Fruit fly (Drosophila melanogaster) whole organism, embryonic: Measurements from ENCODE around the gene Bfc.

ENCODE experiments used
- Bgb ChIP-seq: fragments of 200-800 bp; sonication (Bioruptor generic); IDR thresholded peaks from 2 replicates; pipeline ENCODE4 v1.3.6; 2022; ENCODE audit warnings: missing biosample characterization, missing genetic modification characterization; ENCODE audit not compliant: partially characterized antibody
- CG10274 ChIP-seq: fragments of 200-800 bp; sonication (Bioruptor generic); optimal IDR thresholded peaks from 3 replicates; lab custom pipeline; 2017; ENCODE audit warnings: missing biosample characterization, mild to moderate bottlenecking, missing genetic modification characterization
- CG2129 ChIP-seq: fragments of 200-800 bp; sonication (Bioruptor generic); IDR thresholded peaks from 2 replicates; pipeline ENCODE4 v1.3.6; 2022; ENCODE audit warnings: missing biosample characterization, missing genetic modification characterization; ENCODE audit not compliant: partially characterized antibody
- CG4360 ChIP-seq: fragments of 200-800 bp; sonication (Bioruptor generic); IDR thresholded peaks from 2 replicates; pipeline ENCODE4 v1.3.6; 2022; ENCODE audit warnings: missing biosample characterization, missing genetic modification characterization
- CkIIα-i1 ChIP-seq: fragments of 200-800 bp; sonication (Bioruptor generic); IDR thresholded peaks from 2 replicates; pipeline ENCODE4 v1.3.6; 2022; ENCODE audit warnings: missing biosample characterization, missing genetic modification characterization
- Nf-YA ChIP-seq: fragments of 200-800 bp; sonication (Bioruptor generic); IDR thresholded peaks from 2 replicates; pipeline ENCODE4 v1.3.6; 2022; ENCODE audit warnings: missing biosample characterization, missing genetic modification characterization
- ara ChIP-seq: fragments of 200-800 bp; sonication (Bioruptor generic); IDR thresholded peaks from 2 replicates; pipeline ENCODE4 v1.3.6; 2022; ENCODE audit warnings: missing biosample characterization, missing genetic modification characterization
- ham ChIP-seq: fragments of 200-800 bp; sonication (Bioruptor generic); IDR thresholded peaks from 2 replicates; pipeline ENCODE4 v1.3.6; 2022; ENCODE audit warnings: missing biosample characterization, missing genetic modification characterization
- maf-S ChIP-seq: fragments of 200-800 bp; sonication (Bioruptor generic); optimal IDR thresholded peaks from 2 replicates; lab custom pipeline; 2016; ENCODE audit warnings: missing biosample characterization, missing genetic modification characterization
- pan ChIP-seq, 4 experiments: fragments of >200 bp in 3 of 4; fragments of 200-800 bp in 1 of 4; sonication (Bioruptor generic) in 1 of 4; optimal IDR thresholded peaks in 3 of 4; IDR thresholded peaks in 1 of 4; 2 replicates each; pipeline versions ENCODE4 v1.3.6 to Lab custom; 2017 to 2022; ENCODE audit warnings: missing biosample characterization in 2 of 4, missing genetic modification characterization in 2 of 4, mixed read lengths in 1 of 4
- ranshi ChIP-seq: fragments of 200-800 bp; sonication (Bioruptor generic); IDR thresholded peaks from 2 replicates; pipeline ENCODE4 v1.3.6; 2022; ENCODE audit warnings: missing biosample characterization, missing genetic modification characterization
- schlank ChIP-seq: fragments of 200-800 bp; sonication (Bioruptor generic); optimal IDR thresholded peaks from 2 replicates; lab custom pipeline; 2018; ENCODE audit warnings: missing biosample characterization, mild to moderate bottlenecking, missing genetic modification characterization

DNA sequence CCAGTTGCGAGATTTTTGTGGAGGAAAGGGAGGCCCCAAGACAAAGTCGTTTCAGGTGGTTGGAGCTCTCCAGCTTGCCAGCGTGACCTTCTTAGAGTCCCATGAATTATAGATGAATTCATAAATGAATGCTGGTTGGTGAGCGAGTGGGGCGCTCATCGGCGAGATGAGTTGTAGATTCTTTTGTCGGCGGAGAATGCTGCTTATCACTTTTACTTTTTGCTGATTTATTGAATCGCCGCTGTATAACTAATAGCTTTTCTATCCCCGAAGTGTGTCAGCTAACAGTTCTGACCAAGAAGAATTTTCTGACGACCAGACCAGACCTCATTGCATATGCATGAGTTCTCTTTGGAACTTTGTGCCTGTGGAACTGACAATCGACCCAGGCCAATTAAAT, 38.4 kb upstream of the Bfc start:
- TF ChIP-seq CG4360 (GFP tag; lab: Robert Waterston, UW), result no peak
- no peak for TF ChIP-seq ranshi
- no peak for TF ChIP-seq pan (optimal IDR thresholded peaks at IDR 0.05; lab: Kevin White, UChicago)
- no peak for TF ChIP-seq pan (GFP tag; optimal IDR thresholded peaks at IDR 0.05 in 1 of 2, IDR thresholded peaks at IDR 0.05 in 1 of 2)
- TF ChIP-seq CG2129 (GFP tag; lab: Robert Waterston, UW), result no peak
- TF ChIP-seq CkIIα-i1, result no peak
- TF ChIP-seq Nf-YA (GFP tag; lab: Robert Waterston, UW), result no peak
- no peak for TF ChIP-seq maf-S (GFP tag; lab: Kevin White, UChicago)
- TF ChIP-seq ham (GFP tag; lab: Robert Waterston, UW), result no peak
- no peak for TF ChIP-seq schlank (tag; lab: Kevin White, UChicago)
- no peak for TF ChIP-seq Bgb (GFP tag; lab: Robert Waterston, UW)
- TF ChIP-seq CG10274 (GFP tag; lab: Kevin White, UChicago), result no peak
- TF ChIP-seq ara (GFP tag; lab: Robert Waterston, UW), result no peak
